Worm (Caenorhabditis elegans) whole organism, L1 larva: ENCODE data around the gene C27H6.8.
"Not testable (repeated sequence)": the region's sequence is repeated elsewhere in the genome, so short reads cannot be mapped to it uniquely, and the experiment has no call there.

ENCODE experiments used
- alr-1 ChIP-seq: fragments of 200-800 bp; sonication (Bioruptor generic); optimal IDR thresholded peaks from 2 replicates; lab custom pipeline; 2018; ENCODE audit warnings: borderline replicate concordance, mild to moderate bottlenecking, missing genetic modification characterization, missing compliant biosample characterization
- ama-1 ChIP-seq: fragments of 150-350 bp; optimal IDR thresholded peaks from 2 replicates; lab custom pipeline; 2014
- ces-1 ChIP-seq: fragments of 150-350 bp; optimal IDR thresholded peaks from 2 replicates; lab custom pipeline; 2014; ENCODE audit warnings: missing biosample characterization, missing genetic modification reagents, missing genetic modification characterization
- elt-3 ChIP-seq, 6 experiments: fragments of 150-350 bp in 1 of 6; sonication (generic microtip); optimal IDR thresholded peaks; 2 replicates each; lab custom pipeline; 2017 to 2018; ENCODE audit warnings: missing biosample characterization in 6 of 6, missing genetic modification characterization in 6 of 6, inconsistent platforms in 1 of 6
- fkh-10 ChIP-seq: sonication (generic microtip); optimal IDR thresholded peaks from 2 replicates; lab custom pipeline; 2017; ENCODE audit warnings: missing biosample characterization, missing genetic modification reagents, missing genetic modification characterization
- nhr-28 ChIP-seq: fragments of 150-350 bp; optimal IDR thresholded peaks from 2 replicates; lab custom pipeline; 2014; ENCODE audit warnings: missing biosample characterization, missing genetic modification characterization
- pag-3 ChIP-seq: sonication (generic microtip); optimal IDR thresholded peaks from 2 replicates; lab custom pipeline; 2017; ENCODE audit warnings: missing genetic modification characterization, mild to moderate bottlenecking, missing compliant biosample characterization, antibody characterized with exemption, borderline replicate concordance; ENCODE audit not compliant: insufficient read depth
- sptf-1 ChIP-seq: fragments of 150-350 bp; optimal IDR thresholded peaks from 2 replicates; lab custom pipeline; 2014; ENCODE audit warnings: missing biosample characterization, missing genetic modification characterization
- zip-4 ChIP-seq: fragments of 200-800 bp; sonication (Bioruptor generic); optimal IDR thresholded peaks from 2 replicates; lab custom pipeline; 2018; ENCODE audit warnings: mild to moderate bottlenecking, missing genetic modification characterization, moderate library complexity, missing compliant biosample characterization

DNA sequence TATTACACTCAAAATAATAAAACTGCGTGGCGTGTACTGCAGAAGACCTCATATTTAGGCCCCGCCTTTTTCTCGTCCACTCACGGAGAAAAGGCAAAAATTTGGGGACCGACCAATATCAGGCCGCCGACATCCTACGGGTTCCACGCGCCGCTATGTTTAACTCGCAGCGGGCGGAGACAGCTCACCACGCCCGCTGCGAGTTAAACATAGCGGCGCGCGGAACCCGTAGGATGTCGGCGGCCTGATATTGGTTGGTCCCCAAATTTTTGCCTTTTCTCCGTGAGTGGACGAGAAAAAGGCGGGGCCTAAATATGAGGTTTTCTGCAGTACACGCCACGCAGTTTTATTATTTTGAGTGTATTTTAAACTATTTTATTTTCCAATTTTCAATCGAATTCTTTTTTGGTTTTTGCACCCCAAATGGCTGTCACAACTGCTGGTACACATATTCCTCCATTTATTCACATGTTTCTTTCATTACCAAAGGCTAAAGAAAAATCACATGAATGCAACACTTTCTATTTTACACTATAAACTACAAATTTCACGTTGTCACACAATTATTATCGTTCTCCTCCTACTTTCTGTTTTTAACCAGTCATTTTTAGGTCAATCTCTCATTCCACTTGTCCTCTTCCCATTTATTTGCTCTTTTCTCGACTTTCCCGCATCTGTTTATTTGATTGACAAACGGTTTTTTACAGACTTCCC lies 16.6 kb upstream of the C27H6.8 start, which contains the start of gene uda-1:
- TF ChIP-seq zip-4 (GFP tag; lab: Kevin White, UChicago); pag-3 (tag; lab: Kevin White, UChicago); nhr-28; ces-1; alr-1 (tag; lab: Kevin White, UChicago); elt-3 (tag; optimal IDR thresholded peaks at IDR 0.05; lab: Kevin White, UChicago); fkh-10; ama-1 (lab: Kevin White, UChicago); sptf-1: not testable (repeated sequence)
